Worm (Caenorhabditis elegans): ENCODE results near the gene Y105C5A.1272.

DNA sequence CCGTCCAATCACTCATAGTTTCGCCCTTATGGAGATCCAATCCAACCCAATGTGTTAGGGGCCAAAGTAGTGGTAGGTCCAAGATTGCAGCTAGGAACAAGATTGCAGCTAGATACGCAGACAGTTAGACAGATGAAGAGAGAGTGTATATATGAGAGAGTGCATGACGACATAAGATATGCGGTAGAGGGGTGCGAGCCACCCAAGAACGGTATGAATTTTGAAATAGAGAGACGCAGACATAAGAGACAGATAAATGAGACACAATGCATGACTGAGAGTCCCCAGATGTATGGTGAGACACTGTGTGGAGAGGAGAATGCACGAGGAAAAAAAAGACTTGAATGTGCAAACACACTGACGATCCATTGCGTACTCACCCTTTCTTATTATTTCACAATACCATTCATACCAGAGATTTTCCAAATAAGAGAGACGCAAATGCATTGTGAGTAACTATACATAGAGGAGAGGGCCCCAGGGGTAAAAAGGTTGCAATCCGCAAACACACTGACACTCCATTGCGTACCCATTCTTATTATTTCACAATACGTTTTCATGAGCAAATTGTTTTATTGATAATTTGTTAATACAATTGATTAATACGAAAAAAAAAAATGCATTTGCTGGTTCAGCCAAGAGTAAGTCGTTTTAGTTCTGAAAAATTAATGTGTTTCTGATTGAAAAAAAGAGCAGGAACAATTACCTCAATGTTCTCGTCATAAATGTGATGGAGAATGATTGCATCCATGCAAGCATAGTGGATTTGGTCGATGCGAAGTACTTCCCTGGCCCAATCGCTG is at the start of gene Y105C5A.1272, which contains the start of gene Y105C5A.1268:
- TF ChIP-seq lin-13 (tag; optimal IDR thresholded peaks at IDR 0.05) (peak; percentile 67), lsy-2 (tag; optimal IDR thresholded peaks at IDR 0.05) (peak; percentile 75)

All from whole organism, mixed stage, embryonic.